Worm (Caenorhabditis elegans) whole organism, dauer: ENCODE measurements around the gene srbc-25.

Experiments used
- unc-62 ChIP-seq: sonication (generic microtip); optimal IDR thresholded peaks from 2 replicates; lab custom pipeline; 2017; ENCODE audit warnings: missing biosample characterization, missing genetic modification reagents, missing genetic modification characterization

The srbc-25 gene

DNA sequence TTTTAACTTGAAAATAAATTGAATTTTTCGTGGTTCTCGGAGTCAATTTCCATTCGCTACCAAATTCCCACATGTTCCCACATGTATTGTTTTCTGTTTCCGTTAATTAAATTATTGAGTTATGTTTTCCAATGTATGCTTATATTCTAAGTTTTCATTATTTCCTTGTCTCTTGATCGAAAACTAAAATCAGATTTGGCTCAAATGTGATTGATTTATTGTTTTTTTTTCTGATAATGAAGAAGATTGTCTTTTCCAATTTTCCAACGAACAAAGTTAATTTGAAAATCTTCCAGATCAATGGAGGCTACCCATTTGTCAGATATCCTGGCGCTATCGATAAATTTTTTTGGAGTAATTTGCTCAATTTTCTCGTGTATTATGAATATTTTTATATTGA lies at the start of gene srbc-25:
TSS of gene srbc-25 (plus strand) at position 301 of the 400 bp plus-strand sequence.
- TF ChIP-seq unc-62 (GFP tag; lab: Kevin White, UChicago): no peak

DNA sequence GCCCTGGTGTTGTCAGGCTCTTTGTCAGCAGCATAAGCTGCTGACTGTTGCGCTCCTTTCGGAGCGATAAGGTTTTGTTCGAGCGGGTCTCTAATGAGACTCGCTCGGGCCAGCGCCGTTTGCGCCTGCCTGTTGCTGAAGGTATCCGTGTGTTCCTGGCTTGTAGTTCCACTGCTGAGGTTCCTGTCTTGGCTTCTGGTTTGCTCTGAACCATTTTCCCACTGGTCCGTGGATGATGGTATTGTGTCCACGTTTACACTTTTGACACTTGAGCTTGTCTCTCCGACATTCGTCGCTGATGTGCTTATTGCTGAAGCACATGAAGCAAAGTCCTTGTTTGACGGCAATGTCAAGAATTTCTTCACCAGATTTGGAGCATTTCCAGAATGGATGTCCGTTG lies 22.5 kb upstream of the srbc-25 start:
- TF ChIP-seq unc-62 (GFP tag; lab: Kevin White, UChicago): no peak

DNA sequence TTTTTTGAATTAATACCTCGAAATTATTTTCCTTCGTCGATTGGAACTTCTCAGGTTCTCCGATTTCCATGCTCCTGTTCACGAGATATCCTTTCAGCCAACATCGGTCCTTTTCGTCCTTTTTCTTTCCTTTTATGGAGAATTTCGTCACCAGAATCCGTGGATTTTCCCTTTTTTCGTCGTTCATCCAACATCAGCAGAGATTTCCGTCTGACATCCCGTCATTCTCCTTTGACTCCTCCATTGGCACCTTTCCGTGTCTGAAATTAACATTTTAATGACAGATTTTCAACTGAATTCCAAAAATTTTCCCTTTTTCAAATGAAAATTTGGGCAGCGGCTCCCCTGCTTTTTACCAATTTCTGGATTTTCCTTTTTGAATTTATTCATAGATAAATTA lies 18.9 kb upstream of the srbc-25 start:
- no peak for TF ChIP-seq unc-62 (GFP tag; lab: Kevin White, UChicago)

DNA sequence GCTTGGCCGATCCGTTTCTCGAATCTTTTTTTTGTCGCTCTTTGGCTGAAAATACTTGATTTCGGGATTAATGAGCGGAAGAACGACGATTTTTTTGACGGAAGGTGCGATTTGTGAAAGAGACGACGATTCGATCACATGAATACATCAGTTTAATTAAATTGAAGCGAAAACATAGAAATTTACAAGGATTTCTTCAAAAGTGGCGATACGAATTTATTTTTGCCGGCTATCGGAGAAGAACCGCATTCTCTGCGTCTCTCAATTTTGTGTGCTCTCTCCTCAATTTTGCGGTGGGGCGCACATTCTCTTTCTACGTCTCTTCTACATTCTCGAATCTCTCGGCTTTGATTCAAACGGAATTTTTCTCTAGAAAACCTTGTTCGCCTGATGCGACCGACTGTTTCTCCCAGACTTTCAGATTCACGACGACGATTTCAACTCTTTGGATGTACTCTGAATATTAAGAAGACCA lies 18.4 kb upstream of the srbc-25 start, which contains the start of gene F40D4.17:
TSS of gene F40D4.17 (minus strand) at position 51 of the 475 bp plus-strand sequence.
- no peak for TF ChIP-seq unc-62 (GFP tag; lab: Kevin White, UChicago)

DNA sequence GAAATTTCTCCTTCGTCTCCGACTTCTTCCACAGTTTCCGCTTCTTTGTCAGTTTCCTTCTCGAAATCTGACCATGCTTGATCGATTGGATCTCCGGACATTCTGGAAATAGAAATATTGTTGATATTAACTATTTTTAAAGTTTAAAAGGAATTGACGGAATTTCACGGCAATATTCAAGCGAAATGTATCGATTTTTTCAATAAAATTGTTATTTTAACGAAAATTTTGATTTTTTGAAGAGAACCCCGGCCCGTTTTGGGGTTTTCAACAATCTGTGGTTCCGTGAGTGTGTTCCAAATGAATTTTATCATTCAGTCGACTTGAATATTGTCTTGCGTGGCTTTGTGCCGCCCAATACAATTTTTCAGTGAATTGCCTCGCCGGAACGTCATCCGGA lies 16.7 kb upstream of the srbc-25 start, which contains the start of gene F40D4.13:
TSS of gene F40D4.13 (minus strand) at position 101 of the 400 bp plus-strand sequence.
- TF ChIP-seq unc-62 (GFP tag; lab: Kevin White, UChicago): no peak

DNA sequence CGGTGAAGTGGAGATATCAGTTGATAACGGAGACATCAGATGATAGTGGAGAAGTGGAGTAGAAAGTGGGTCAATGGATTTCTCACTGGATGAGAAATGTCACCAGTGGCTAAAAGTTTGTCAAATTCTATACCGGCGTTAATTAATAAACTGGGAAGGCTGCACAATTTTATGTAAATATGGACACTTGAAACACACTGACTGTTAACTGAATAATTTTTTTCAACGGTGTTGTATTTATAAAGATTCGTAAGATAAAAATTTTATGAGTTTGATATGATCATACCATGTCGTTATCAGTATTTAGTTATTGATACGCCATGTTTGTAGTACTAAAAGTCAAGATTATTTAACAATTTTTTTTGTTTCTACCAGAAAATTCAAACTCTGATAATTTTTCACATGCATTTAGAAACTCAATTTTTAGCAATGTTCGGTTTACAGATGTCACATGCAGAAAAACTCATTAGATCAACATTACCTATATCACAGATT lies 14.4 kb upstream of the srbc-25 start, which contains the start of gene F40D4.12:
TSS of gene F40D4.12 (plus strand) at position 445 of the 495 bp plus-strand sequence.
- no peak for TF ChIP-seq unc-62 (GFP tag; lab: Kevin White, UChicago)

DNA sequence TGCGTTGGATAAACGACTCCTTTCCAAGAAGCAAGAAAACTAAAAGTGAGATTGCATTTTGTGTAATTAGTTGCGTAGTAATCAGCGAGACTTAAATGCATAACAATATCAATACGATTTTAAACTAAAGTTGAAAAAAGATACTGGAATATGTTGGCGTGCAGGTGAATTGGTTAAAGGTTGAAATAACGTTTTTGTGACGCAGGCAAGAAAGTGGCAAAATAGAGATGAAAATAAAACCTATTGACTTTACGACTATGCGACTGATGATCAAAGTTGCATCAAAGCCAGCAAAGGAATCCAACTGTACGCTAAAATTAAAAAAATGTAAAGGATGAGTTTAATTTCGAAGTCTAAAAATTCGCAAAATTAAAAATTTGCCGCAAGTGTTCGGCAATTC lies 8.4 kb upstream of the srbc-25 start, which contains the start of gene srh-102:
TSS of gene srh-102 (minus strand) at position 101 of the 400 bp plus-strand sequence.
- no peak for TF ChIP-seq unc-62 (GFP tag; lab: Kevin White, UChicago)

DNA sequence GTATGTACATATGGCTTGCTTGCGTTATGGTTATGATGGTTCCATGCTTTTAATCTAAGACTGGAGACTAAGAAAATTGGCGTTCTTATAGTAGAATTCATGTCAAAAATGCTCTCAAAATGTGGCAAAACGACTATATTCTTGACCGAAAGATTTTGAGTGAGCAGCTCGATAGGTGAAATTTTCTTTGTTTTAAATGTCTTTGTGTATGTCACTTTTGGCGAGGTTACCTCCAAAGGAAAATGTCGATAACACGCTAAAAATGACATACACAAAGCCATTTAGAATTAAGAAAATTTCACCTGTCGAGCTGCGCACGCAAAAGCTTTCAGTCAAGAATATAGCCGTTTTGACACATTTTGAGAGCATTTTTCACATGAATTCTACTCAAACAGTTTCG lies 6.4 kb upstream of the srbc-25 start, which contains the start of gene srz-66:
TSS of gene srz-66 (minus strand) at position 101 of the 400 bp plus-strand sequence.
- no peak for TF ChIP-seq unc-62 (GFP tag; lab: Kevin White, UChicago)

DNA sequence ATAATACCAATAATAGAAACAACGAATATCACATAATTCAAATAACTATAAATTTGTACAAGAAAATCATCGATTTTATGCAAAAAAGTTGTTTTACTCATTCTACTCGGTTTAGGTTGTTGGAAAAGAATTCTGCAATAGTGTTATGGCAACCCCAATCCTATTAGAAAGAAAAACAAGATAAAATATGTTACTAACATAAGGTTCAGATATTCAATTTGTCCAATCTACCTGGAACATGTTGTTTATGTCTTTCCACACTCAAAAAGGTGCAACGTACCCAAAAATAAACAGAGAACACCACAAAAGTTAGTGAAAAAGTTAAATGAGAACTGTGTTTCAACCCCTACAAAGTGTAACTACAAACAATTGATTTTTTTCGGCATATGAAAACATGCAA lies 3.0 kb upstream of the srbc-25 start, which contains the start of gene srw-51:
TSS of gene srw-51 (minus strand) at position 101 of the 400 bp plus-strand sequence.
- TF ChIP-seq unc-62 (GFP tag; lab: Kevin White, UChicago): no peak

DNA sequence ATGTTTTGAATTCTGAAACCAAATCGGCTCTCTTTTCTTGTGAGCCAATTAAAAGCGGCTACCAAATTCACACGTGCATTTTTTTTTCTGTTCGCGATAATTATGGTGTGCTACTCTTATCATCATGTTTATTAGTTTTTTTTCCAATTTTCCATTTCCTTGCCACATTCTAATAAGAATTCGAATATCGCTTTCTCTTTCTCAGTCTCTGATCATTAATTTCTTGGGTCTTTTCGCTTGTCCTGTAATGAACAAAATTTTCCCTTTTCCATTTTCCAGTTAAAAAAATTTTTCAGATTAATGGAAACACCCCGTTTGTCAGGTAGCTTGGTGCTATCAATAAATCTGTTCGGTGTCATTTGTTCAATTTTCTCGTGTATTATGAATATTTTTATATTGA lies 2.3 kb upstream of the srbc-25 start, which contains the start of gene srbc-26:
TSS of gene srbc-26 (plus strand) at position 301 of the 400 bp plus-strand sequence.
- TF ChIP-seq unc-62 (GFP tag; lab: Kevin White, UChicago): no peak

DNA sequence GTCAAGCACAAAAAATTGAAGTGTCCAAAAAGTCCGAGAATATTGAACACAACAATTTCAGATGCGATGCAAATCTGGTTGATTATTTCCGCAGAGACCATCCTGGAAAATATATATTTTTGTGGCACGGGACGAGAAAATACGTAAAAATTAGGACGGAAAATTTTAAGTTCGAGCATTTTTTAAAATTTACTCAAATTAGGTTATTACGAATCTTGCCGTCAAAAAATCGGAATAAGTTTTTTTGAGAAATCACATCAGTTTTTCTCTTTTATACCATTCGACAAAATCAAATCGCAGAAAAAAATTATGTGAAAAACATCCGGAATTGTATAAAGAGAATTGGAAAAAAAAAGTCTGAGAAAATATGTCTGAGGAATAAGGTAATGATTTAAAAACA lies 4.1 kb downstream of the srbc-25 start, which contains the start of gene srsx-1:
TSS of gene srsx-1 (minus strand) at position 101 of the 400 bp plus-strand sequence.
- no peak for TF ChIP-seq unc-62 (GFP tag; lab: Kevin White, UChicago)

DNA sequence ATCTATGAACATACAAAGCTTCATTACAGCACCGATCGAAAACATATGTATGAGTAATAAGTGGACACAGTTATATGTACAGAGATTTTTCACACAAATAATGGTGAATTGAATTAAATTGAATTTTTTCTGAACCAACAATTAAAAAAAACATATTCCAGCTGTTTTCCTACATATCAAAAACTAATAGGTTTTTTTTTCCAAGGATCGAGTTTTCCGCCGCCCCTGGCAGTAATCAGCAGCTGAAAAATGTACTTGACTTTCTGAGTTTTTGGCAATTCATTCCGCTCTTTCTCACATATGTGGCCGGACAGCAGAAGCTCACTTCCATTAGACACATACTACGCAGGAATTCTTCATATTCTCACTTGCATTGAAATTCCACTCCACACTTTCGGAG lies 4.6 kb downstream of the srbc-25 start, which contains the start of gene srh-174:
TSS of gene srh-174 (plus strand) at position 301 of the 400 bp plus-strand sequence.
- no peak for TF ChIP-seq unc-62 (GFP tag; lab: Kevin White, UChicago)

DNA sequence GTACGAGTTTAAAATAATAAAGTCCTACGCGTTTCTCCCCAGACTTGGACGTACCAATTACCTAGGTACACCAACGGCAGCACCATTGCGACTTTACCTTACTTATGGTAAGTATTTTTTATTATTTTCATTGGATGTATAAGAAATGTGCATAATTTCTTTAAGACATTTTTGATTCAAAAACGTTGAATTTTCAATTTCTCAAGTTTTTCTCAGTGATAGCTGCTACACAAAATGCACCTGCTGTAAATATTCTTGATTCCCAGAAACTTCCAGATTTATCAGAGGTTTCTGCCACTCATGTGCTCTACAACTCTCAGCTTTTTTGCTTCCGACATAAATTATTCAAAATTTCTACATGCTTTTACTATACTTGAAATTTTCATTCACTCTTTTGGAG lies 8.2 kb downstream of the srbc-25 start, which contains the start of gene srh-159:
TSS of gene srh-159 (plus strand) at position 301 of the 400 bp plus-strand sequence.
- TF ChIP-seq unc-62 (GFP tag; lab: Kevin White, UChicago): no peak

DNA sequence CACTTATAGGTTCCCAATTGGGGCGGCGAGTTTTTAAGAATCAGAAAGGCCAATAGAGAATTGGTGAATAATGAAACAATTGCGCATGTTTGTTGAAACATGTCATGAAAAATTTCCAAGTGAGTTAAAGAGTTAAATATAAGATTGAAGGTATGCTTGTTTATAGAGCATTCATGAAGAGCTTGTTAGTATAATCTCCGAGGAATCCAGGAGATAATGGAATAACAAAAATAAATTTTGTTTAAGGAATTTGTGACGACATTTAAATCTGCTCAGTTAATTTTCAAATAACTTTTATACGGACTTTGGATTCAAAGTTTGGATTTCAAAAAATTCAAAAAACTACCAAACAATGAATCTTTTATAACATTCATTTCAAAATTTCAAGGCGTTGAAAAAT lies 16.6 kb downstream of the srbc-25 start, which contains the start of gene str-199:
TSS of gene str-199 (minus strand) at position 101 of the 400 bp plus-strand sequence.
- TF ChIP-seq unc-62 (GFP tag; lab: Kevin White, UChicago): no peak

DNA sequence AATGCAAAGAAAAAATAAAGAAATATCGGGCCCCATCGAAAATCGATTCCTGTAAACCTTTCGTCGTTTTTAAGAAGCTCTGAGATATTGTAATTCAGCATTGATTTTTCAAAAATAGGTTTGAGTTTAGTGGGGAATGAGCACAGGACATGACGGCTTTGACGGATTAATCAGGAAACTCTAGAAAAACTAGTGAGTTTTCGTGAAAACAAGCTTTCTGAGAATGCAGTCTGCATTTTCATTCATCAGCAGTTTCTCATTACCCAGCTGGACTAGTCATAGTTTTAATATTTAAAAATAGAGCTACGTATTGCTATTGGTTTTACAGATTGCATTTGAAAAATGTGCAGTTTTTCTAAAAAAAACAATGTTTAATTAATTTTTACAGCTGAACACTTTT lies 18.4 kb downstream of the srbc-25 start, which contains the start of gene srz-47:
TSS of gene srz-47 (minus strand) at position 101 of the 400 bp plus-strand sequence.
- no peak for TF ChIP-seq unc-62 (GFP tag; lab: Kevin White, UChicago)

DNA sequence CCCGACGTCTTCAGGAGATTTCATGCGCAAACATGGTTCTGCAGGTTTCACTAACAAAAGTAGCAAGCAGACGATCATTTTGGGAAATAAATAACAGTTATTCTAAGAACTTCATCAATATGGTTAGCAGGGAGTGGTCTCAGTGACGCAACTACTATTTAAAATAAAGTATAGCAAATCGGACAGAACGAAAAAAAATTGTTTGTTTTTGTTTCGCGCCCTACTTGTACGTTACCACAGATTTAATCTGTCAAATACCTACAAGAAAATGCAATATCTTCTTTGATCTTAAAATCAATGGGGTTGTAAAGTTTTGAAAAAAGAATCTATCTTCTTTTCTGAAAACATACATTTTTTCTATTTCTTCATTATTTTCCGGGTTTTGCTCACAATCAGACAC lies 25.1 kb downstream of the srbc-25 start, which contains the start of gene srz-96:
TSS of gene srz-96 (plus strand) at position 301 of the 400 bp plus-strand sequence.
- TF ChIP-seq unc-62 (GFP tag; lab: Kevin White, UChicago): no peak
